Worm (Caenorhabditis elegans): ENCODE data around the gene EEED8.15.

DNA sequence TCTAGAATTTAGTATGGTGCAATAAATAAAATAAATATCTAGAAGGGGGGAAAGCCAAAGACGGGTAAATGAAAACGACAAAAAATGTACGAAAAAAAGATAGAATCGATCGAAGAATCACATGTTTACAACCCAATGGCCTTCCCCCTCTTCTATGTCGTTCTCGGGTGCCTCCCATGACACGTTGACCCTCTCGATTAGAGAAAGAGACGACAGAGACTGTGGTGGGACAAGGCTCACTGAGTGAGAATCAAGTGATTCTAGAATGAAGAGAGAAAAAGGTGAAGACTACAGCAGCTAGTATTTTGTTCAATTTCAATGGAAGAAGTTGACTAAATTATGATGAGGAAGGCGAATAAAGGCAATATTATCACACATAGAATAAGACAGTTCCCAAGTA lies 7.0 kb downstream of the EEED8.15 start:
- TF ChIP-seq ama-1 (optimal IDR thresholded peaks at IDR 0.05) (no peak), B0310.2 (tag; optimal IDR thresholded peaks at IDR 0.05) (no peak), sea-1 (GFP tag; conservative IDR thresholded peaks at IDR 0.05) (no peak), flt-1 (GFP tag; IDR thresholded peaks at IDR 0.05) (no peak), ets-7 (tag; optimal IDR thresholded peaks at IDR 0.05) (no peak), ceh-13 (GFP tag; optimal IDR thresholded peaks at IDR 0.05) (no peak), F13C5.2 (tag; optimal IDR thresholded peaks at IDR 0.05) (no peak), hnd-1 (tag; optimal IDR thresholded peaks at IDR 0.05) (no peak), ceh-36 (tag; optimal IDR thresholded peaks at IDR 0.05) (no peak), tbx-37 (GFP tag; conservative IDR thresholded peaks at IDR 0.05) (no peak), pes-1 (GFP tag; IDR thresholded peaks at IDR 0.05) (no peak)
